Worm (Caenorhabditis elegans) whole organism, L3 larva: ENCODE measurements around the gene F53H2.1.

Source experiments
- R02D3.7 ChIP-seq: fragments of 150-350 bp; optimal IDR thresholded peaks from 2 replicates; lab custom pipeline; 2014; ENCODE audit warnings: missing biosample characterization, missing genetic modification characterization
- aly-2 ChIP-seq: fragments of 150-350 bp; optimal IDR thresholded peaks from 2 replicates; lab custom pipeline; 2014; ENCODE audit warnings: missing biosample characterization, missing genetic modification characterization
- ama-1 ChIP-seq: fragments of 150-350 bp; optimal IDR thresholded peaks from 2 replicates; lab custom pipeline; 2018
- ceh-16 ChIP-seq: sonication (generic microtip); optimal IDR thresholded peaks from 2 replicates; lab custom pipeline; 2017; ENCODE audit warnings: missing biosample characterization, missing genetic modification characterization
- ceh-28 ChIP-seq: fragments of 150-350 bp; optimal IDR thresholded peaks from 2 replicates; lab custom pipeline; 2014; ENCODE audit warnings: missing biosample characterization, missing genetic modification reagents, missing genetic modification characterization
- elt-2 ChIP-seq: sonication (generic microtip); optimal IDR thresholded peaks from 2 replicates; lab custom pipeline; 2016; ENCODE audit warnings: missing genetic modification reagents, mild to moderate bottlenecking, missing genetic modification characterization, missing compliant biosample characterization
- nhr-11 ChIP-seq: fragments of 150-350 bp; optimal IDR thresholded peaks from 2 replicates; lab custom pipeline; 2014; ENCODE audit warnings: missing biosample characterization, missing genetic modification characterization
- nhr-237 ChIP-seq: fragments of 150-350 bp; optimal IDR thresholded peaks from 2 replicates; lab custom pipeline; 2014; ENCODE audit warnings: missing biosample characterization, missing genetic modification characterization
- nhr-76 ChIP-seq: fragments of 150-350 bp; sonication (generic microtip); optimal IDR thresholded peaks from 5 replicates; lab custom pipeline; 2014; ENCODE audit warnings: missing biosample characterization, missing genetic modification characterization
- unc-39 ChIP-seq: sonication (generic microtip); optimal IDR thresholded peaks from 4 replicates; lab custom pipeline; 2017; ENCODE audit warnings: missing biosample characterization, missing genetic modification characterization
- zag-1 ChIP-seq: fragments of 150-350 bp; optimal IDR thresholded peaks from 2 replicates; lab custom pipeline; 2014; ENCODE audit warnings: missing biosample characterization, missing genetic modification characterization
- ztf-11 ChIP-seq: fragments of 150-350 bp; optimal IDR thresholded peaks from 2 replicates; lab custom pipeline; 2014; ENCODE audit warnings: missing biosample characterization, missing genetic modification characterization

- no peak for TF ChIP-seq ztf-11 (tag; lab: Kevin White, UChicago)
- no peak for TF ChIP-seq ama-1
- TF ChIP-seq R02D3.7 (tag; lab: Kevin White, UChicago): no peak
- no peak for TF ChIP-seq zag-1 (tag; lab: Kevin White, UChicago)
- no peak for TF ChIP-seq nhr-11 (tag; lab: Kevin White, UChicago)
- no peak for TF ChIP-seq ceh-16 (tag; lab: Kevin White, UChicago)
- TF ChIP-seq nhr-76 (tag; lab: Kevin White, UChicago): no peak
- TF ChIP-seq elt-2 (tag; lab: Kevin White, UChicago): no peak
- no peak for TF ChIP-seq aly-2 (tag; lab: Kevin White, UChicago)
- no peak for TF ChIP-seq nhr-237 (tag; lab: Kevin White, UChicago)
- TF ChIP-seq unc-39 (tag; lab: Kevin White, UChicago): no peak
- no peak for TF ChIP-seq ceh-28 (tag; lab: Kevin White, UChicago)
Measured at ce11 chrV:20338870-20339269, 48.6 kb upstream of the F53H2.1 start.
